Worm (Caenorhabditis elegans): Measurements from ENCODE around the gene cank-26.

DNA sequence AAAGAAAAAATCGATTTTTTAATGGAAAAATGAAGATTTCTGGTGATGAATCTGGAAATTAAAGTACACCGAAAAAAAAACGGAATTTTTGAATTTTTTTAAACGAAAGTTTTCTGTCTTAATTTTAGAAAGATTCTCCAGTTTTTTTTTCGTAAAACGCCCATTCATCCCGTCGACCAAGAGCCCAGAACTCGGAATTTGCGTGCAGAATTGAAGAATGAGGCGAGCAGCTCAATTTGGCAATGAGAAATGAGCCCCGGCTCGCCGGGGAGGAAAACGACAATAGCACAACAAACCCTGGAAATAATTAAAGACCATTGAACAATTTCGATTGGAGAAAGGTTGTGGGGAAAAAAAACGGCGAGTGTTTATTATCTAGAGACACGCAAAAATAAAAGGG lies 43.0 kb downstream of the cank-26 start:
- no peak for TF ChIP-seq tab-1 (GFP tag; IDR thresholded peaks at IDR 0.05)
- no peak for TF ChIP-seq med-1 (GFP tag; optimal IDR thresholded peaks at IDR 0.05; ENCODE audit: insufficient read depth)
- no peak for TF ChIP-seq flt-1 (GFP tag; IDR thresholded peaks at IDR 0.05)
- no peak for TF ChIP-seq klf-2 (GFP tag; conservative IDR thresholded peaks at IDR 0.05)
- TF ChIP-seq ref-1 (GFP tag; conservative IDR thresholded peaks at IDR 0.05), result no peak
- TF ChIP-seq ztf-29 (GFP tag; IDR thresholded peaks at IDR 0.05), result no peak
- TF ChIP-seq T22C8.4 (GFP tag; IDR thresholded peaks at IDR 0.05), result no peak
- TF ChIP-seq ztf-23 (GFP tag; IDR thresholded peaks at IDR 0.05), result no peak
- TF ChIP-seq cog-1 (tag; optimal IDR thresholded peaks at IDR 0.05), result no peak
